Worm (Caenorhabditis elegans) whole organism, L1 larva: Measurements from ENCODE around the gene C27H5.12.

Source experiments
- C16A3.4 ChIP-seq: fragments of 150-350 bp; optimal IDR thresholded peaks from 2 replicates; lab custom pipeline; 2014; ENCODE audit warnings: missing biosample characterization, missing genetic modification characterization
- ceh-82 ChIP-seq, 3 experiments: fragments of 150-350 bp in 1 of 3; sonication (generic microtip) in 2 of 3; optimal IDR thresholded peaks; 2 replicates each; lab custom pipeline; 2014 to 2017; ENCODE audit warnings: missing biosample characterization in 3 of 3, missing genetic modification characterization in 3 of 3
- egl-27 ChIP-seq, 2 experiments: fragments of 150-350 bp in 1 of 2; sonication (generic microtip); optimal IDR thresholded peaks; 3 replicates each; lab custom pipeline; 2017 to 2018; ENCODE audit warnings: missing biosample characterization in 2 of 2, missing genetic modification characterization in 2 of 2, missing genetic modification reagents in 2 of 2
- lin-15B ChIP-seq: fragments of 150-350 bp; sonication (generic microtip); optimal IDR thresholded peaks from 3 replicates; lab custom pipeline; 2014; ENCODE audit warnings: missing biosample characterization, missing genetic modification characterization
- nhr-28 ChIP-seq: fragments of 150-350 bp; optimal IDR thresholded peaks from 2 replicates; lab custom pipeline; 2014; ENCODE audit warnings: missing biosample characterization, missing genetic modification characterization
- nhr-77 ChIP-seq: fragments of 150-350 bp; optimal IDR thresholded peaks from 2 replicates; lab custom pipeline; 2014; ENCODE audit warnings: missing biosample characterization, missing genetic modification characterization
- sox-4 ChIP-seq: sonication (generic microtip); optimal IDR thresholded peaks from 2 replicates; lab custom pipeline; 2016; ENCODE audit warnings: missing genetic modification characterization, missing compliant biosample characterization
- tlp-1 ChIP-seq: fragments of 150-350 bp; optimal IDR thresholded peaks from 2 replicates; lab custom pipeline; 2014; ENCODE audit warnings: missing biosample characterization, missing genetic modification characterization
- unc-86 ChIP-seq: sonication (generic microtip); optimal IDR thresholded peaks from 2 replicates; lab custom pipeline; 2016; ENCODE audit warnings: missing genetic modification characterization, missing compliant biosample characterization
- zag-1 ChIP-seq: fragments of 150-350 bp; optimal IDR thresholded peaks from 2 replicates; lab custom pipeline; 2014; ENCODE audit warnings: missing biosample characterization, missing genetic modification characterization
- ztf-11 ChIP-seq, 2 experiments: sonication (generic microtip); optimal IDR thresholded peaks; 2 replicates each; lab custom pipeline; 2016 to 2017; ENCODE audit warnings: missing genetic modification characterization in 2 of 2, missing biosample characterization in 1 of 2, missing compliant biosample characterization in 1 of 2
- ztf-4 ChIP-seq: fragments of 150-350 bp; optimal IDR thresholded peaks from 2 replicates; lab custom pipeline; 2014; ENCODE audit warnings: missing biosample characterization, missing genetic modification characterization

- TF ChIP-seq ztf-11 (tag; optimal IDR thresholded peaks at IDR 0.05; lab: Kevin White, UChicago), result no peak
- TF ChIP-seq egl-27 (tag; optimal IDR thresholded peaks at IDR 0.05; lab: Kevin White, UChicago), result no peak
- TF ChIP-seq C16A3.4, result no peak
- no peak for TF ChIP-seq tlp-1
- no peak for TF ChIP-seq nhr-77 (tag; lab: Kevin White, UChicago)
- TF ChIP-seq lin-15B (tag; lab: Kevin White, UChicago), result no peak
- TF ChIP-seq unc-86 (tag; lab: Kevin White, UChicago), result no peak
- no peak for TF ChIP-seq ztf-4 (tag; lab: Kevin White, UChicago)
- TF ChIP-seq sox-4 (tag; lab: Kevin White, UChicago), result no peak
- no peak for TF ChIP-seq nhr-28
- no peak for TF ChIP-seq zag-1
- TF ChIP-seq ceh-82 (tag; optimal IDR thresholded peaks at IDR 0.05; lab: Kevin White, UChicago), result no peak
Measured at ce11 chrII:7154711-7155110, 6.7 kb downstream of the C27H5.12 start.
